Worm (Caenorhabditis elegans) whole organism, early embryonic: ENCODE results near the gene snf-5.
A peak's percentile ranks its signal among the peaks of the same experiment; 100 is the strongest.

Experiments used
- B0310.2 ChIP-seq: sonication (generic microtip); optimal IDR thresholded peaks from 2 replicates; lab custom pipeline; 2016; ENCODE audit warnings: mild to moderate bottlenecking, missing genetic modification characterization, missing compliant biosample characterization
- F13C5.2 ChIP-seq: sonication (generic microtip); optimal IDR thresholded peaks from 2 replicates; lab custom pipeline; 2017; ENCODE audit warnings: mild to moderate bottlenecking, missing genetic modification characterization, inconsistent platforms, missing compliant biosample characterization
- aly-1 ChIP-seq: sonication (generic microtip); optimal IDR thresholded peaks from 2 replicates; lab custom pipeline; 2016; ENCODE audit warnings: missing genetic modification characterization, missing compliant biosample characterization
- ama-1 ChIP-seq: fragments of 150-350 bp; optimal IDR thresholded peaks from 2 replicates; lab custom pipeline; 2014
- ceh-13 ChIP-seq: fragments of 200-800 bp; sonication (Bioruptor generic); optimal IDR thresholded peaks from 2 replicates; lab custom pipeline; 2018; ENCODE audit warnings: mild to moderate bottlenecking, missing genetic modification characterization, missing compliant biosample characterization
- ceh-36 ChIP-seq: sonication (generic microtip); optimal IDR thresholded peaks from 2 replicates; lab custom pipeline; 2016; ENCODE audit warnings: missing genetic modification characterization, inconsistent platforms, missing compliant biosample characterization
- ets-7 ChIP-seq: sonication (generic microtip); optimal IDR thresholded peaks from 2 replicates; lab custom pipeline; 2016; ENCODE audit warnings: missing genotype, missing genetic modification characterization, missing compliant biosample characterization
- flt-1 ChIP-seq: fragments of 200-800 bp; sonication (Bioruptor generic); IDR thresholded peaks from 2 replicates; pipeline ENCODE4 v1.3.6; 2022; ENCODE audit warnings: missing genetic modification characterization, missing compliant biosample characterization
- hmbx-1 ChIP-seq: sonication (generic microtip); optimal IDR thresholded peaks from 2 replicates; lab custom pipeline; 2016; ENCODE audit warnings: mild to moderate bottlenecking, missing genetic modification characterization, missing compliant biosample characterization
- hmg-4 ChIP-seq: fragments of 200-800 bp; sonication (Bioruptor generic); optimal IDR thresholded peaks from 2 replicates; lab custom pipeline; 2018; ENCODE audit warnings: mild to moderate bottlenecking, missing genetic modification characterization, missing compliant biosample characterization
- hnd-1 ChIP-seq: sonication (generic microtip); optimal IDR thresholded peaks from 2 replicates; lab custom pipeline; 2016; ENCODE audit warnings: missing genetic modification characterization, missing compliant biosample characterization
- pes-1 ChIP-seq: fragments of 200-800 bp; sonication (Bioruptor generic); IDR thresholded peaks from 2 replicates; pipeline ENCODE4 v1.3.6; 2022; ENCODE audit warnings: missing genetic modification reagents, missing genetic modification characterization, missing compliant biosample characterization
- scrt-1 ChIP-seq: fragments of 200-800 bp; sonication (Bioruptor generic); IDR thresholded peaks from 2 replicates; pipeline ENCODE4 v1.3.6; 2022; ENCODE audit warnings: missing genetic modification characterization, missing compliant biosample characterization
- sea-1 ChIP-seq: fragments of 200-800 bp; sonication (Bioruptor generic); conservative IDR thresholded peaks from 2 replicates; pipeline ENCODE4 v1.3.6; 2022; ENCODE audit warnings: missing genetic modification characterization, missing compliant biosample characterization
- tbx-11 ChIP-seq: fragments of 200-800 bp; sonication (Bioruptor generic); IDR thresholded peaks from 2 replicates; pipeline ENCODE4 v1.3.6; 2022; ENCODE audit warnings: missing genetic modification characterization, missing compliant biosample characterization
- tbx-37 ChIP-seq: fragments of 200-800 bp; sonication (Bioruptor generic); conservative IDR thresholded peaks from 2 replicates; pipeline ENCODE4 v1.3.6; 2022; ENCODE audit warnings: missing genetic modification reagents, missing genetic modification characterization, missing compliant biosample characterization
- tra-4 ChIP-seq: sonication (generic microtip); optimal IDR thresholded peaks from 2 replicates; lab custom pipeline; 2017; ENCODE audit warnings: missing genetic modification characterization, missing compliant biosample characterization

The snf-5 gene

DNA sequence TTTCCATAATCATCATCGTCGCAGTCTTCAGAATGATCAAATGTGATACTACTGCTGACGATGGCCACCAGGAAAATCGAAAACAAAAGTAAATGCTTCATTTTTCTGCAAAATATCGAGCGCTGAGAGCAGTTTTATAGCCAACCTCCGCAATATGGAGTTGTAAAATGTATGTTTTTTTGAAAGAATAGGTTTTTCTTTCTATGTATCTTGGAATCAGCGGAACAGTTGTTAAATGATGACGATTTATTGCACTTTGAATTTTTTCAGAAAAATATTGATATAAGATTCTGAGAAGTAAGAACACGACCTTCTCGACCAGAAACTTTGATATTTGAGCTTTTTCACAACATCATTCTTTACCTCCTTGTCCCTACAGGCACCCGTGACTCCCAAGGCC, 36.7 kb downstream of the snf-5 start, which contains the start of gene Y46G5A.23:
Gene Y46G5A.23, minus strand, starts transcription at position 101 of the 400 bp plus-strand sequence.
- TF ChIP-seq ceh-13 (GFP tag; lab: Kevin White, UChicago) = no peak
- no peak for TF ChIP-seq tra-4 (tag; lab: Kevin White, UChicago)
- no peak for TF ChIP-seq hmbx-1 (tag; lab: Kevin White, UChicago)

DNA sequence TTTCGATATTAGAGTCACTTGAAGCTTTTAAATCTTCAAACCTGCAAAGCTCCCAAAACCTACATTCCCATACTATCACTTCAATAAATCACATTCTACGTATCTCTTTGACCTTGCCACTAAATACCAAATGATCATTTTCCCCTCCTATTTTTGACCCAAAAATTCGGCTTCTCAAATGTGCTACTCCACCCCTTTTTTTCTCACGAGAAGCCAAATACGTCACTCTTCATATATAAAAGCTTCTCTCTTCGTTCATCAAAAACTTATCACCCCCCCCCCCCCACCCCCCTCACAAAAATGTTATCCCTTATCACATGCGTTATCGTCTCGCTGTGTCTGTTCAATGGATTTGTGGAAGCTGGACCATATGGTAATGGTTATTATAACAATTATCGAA, 38.8 kb downstream of the snf-5 start, which contains the start of gene Y46G5A.38:
Gene Y46G5A.38, plus strand, starts transcription at position 301 of the 400 bp plus-strand sequence.
- TF ChIP-seq ama-1 (lab: Kevin White, UChicago) (no peak), ceh-13 (GFP tag; lab: Kevin White, UChicago) (no peak), hnd-1 (tag; lab: Kevin White, UChicago) (no peak), hmbx-1 (tag; lab: Kevin White, UChicago) (no peak), aly-1 (tag; lab: Kevin White, UChicago) (no peak), tbx-11 (GFP tag; lab: Robert Waterston, UW) (no peak), sea-1 (GFP tag; lab: Robert Waterston, UW) (no peak), F13C5.2 (tag; lab: Kevin White, UChicago) (no peak), B0310.2 (tag; lab: Kevin White, UChicago) (no peak), pes-1 (GFP tag; lab: Robert Waterston, UW) (no peak), tbx-37 (GFP tag; lab: Robert Waterston, UW) (no peak), scrt-1 (GFP tag; lab: Robert Waterston, UW) (no peak), flt-1 (GFP tag; lab: Robert Waterston, UW) (no peak), ceh-36 (tag; lab: Kevin White, UChicago) (no peak)

ce11 chrII:12824463-12824862, 41.1 kb downstream of the snf-5 start:
- TF ChIP-seq pes-1 (GFP tag; lab: Robert Waterston, UW) = peak; percentile 16; the same call in 1 of the 2 replicates
- TF ChIP-seq hmg-4 (GFP tag; lab: Kevin White, UChicago) = no peak
- TF ChIP-seq tra-4 (tag; lab: Kevin White, UChicago) = no peak
- TF ChIP-seq hnd-1 (tag; lab: Kevin White, UChicago) = no peak
- peak; percentile 94 for TF ChIP-seq ceh-36 (tag; lab: Kevin White, UChicago)
- no peak for TF ChIP-seq tbx-37 (GFP tag; lab: Robert Waterston, UW)

DNA sequence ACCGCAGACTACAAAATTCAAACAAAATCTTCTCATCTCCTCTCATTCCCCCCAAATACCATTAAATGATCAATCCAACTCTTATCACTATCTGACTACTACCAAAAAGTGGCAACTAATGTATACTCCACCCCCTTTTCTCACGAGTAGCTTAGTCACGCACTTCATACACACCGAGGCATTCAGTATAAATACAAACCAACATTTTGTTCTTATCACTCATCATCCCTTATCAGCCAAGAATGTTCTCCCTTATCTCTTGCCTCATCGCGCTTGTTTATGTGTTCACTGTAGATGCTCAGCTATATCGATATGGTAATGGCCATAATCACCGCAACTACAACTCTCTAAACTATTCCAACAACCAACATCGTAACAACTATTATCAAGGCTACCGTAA, 42.1 kb downstream of the snf-5 start, which contains the start of gene Y46G5A.36:
Gene Y46G5A.36, plus strand, starts transcription at position 243 of the 400 bp plus-strand sequence.
- TF ChIP-seq flt-1 (GFP tag; lab: Robert Waterston, UW) = no peak
- TF ChIP-seq scrt-1 (GFP tag; lab: Robert Waterston, UW) = no peak
- TF ChIP-seq ets-7 (tag; lab: Kevin White, UChicago) = no peak
- no peak for TF ChIP-seq ceh-13 (GFP tag; lab: Kevin White, UChicago)
- TF ChIP-seq pes-1 (GFP tag; lab: Robert Waterston, UW) = no peak
- TF ChIP-seq tbx-11 (GFP tag; lab: Robert Waterston, UW) = no peak
- no peak for TF ChIP-seq hmg-4 (GFP tag; lab: Kevin White, UChicago)
- TF ChIP-seq B0310.2 (tag; lab: Kevin White, UChicago) = no peak
- TF ChIP-seq tbx-37 (GFP tag; lab: Robert Waterston, UW) = no peak
- no peak for TF ChIP-seq aly-1 (tag; lab: Kevin White, UChicago)
- TF ChIP-seq ama-1 (lab: Kevin White, UChicago) = no peak
- TF ChIP-seq F13C5.2 (tag; lab: Kevin White, UChicago) = no peak
- TF ChIP-seq tra-4 (tag; lab: Kevin White, UChicago) = no peak

- TF ChIP-seq sea-1 (GFP tag; lab: Robert Waterston, UW) (no peak), tbx-11 (GFP tag; lab: Robert Waterston, UW) (no peak), ceh-13 (GFP tag; lab: Kevin White, UChicago) (no peak), hnd-1 (tag; lab: Kevin White, UChicago) (no peak), ceh-36 (tag; lab: Kevin White, UChicago) (no peak), pes-1 (GFP tag; lab: Robert Waterston, UW) (no peak), ets-7 (tag; lab: Kevin White, UChicago) (no peak), hmg-4 (GFP tag; lab: Kevin White, UChicago) (no peak), ama-1 (lab: Kevin White, UChicago) (no peak), B0310.2 (tag; lab: Kevin White, UChicago) (no peak), scrt-1 (GFP tag; lab: Robert Waterston, UW) (no peak)
Observed at ce11 chrII:12819979-12820378, 45.6 kb downstream of the snf-5 start.

- TF ChIP-seq B0310.2 (tag; lab: Kevin White, UChicago) (no peak), hmbx-1 (tag; lab: Kevin White, UChicago) (no peak), ceh-36 (tag; lab: Kevin White, UChicago) (no peak), pes-1 (GFP tag; lab: Robert Waterston, UW) (no peak), tbx-37 (GFP tag; lab: Robert Waterston, UW) (no peak), ets-7 (tag; lab: Kevin White, UChicago) (no peak), ceh-13 (GFP tag; lab: Kevin White, UChicago) (no peak), flt-1 (GFP tag; lab: Robert Waterston, UW) (no peak), ama-1 (lab: Kevin White, UChicago) (no peak), tbx-11 (GFP tag; lab: Robert Waterston, UW) (no peak), sea-1 (GFP tag; lab: Robert Waterston, UW) (no peak), aly-1 (tag; lab: Kevin White, UChicago) (no peak), tra-4 (tag; lab: Kevin White, UChicago) (no peak), hmg-4 (GFP tag; lab: Kevin White, UChicago) (no peak), hnd-1 (tag; lab: Kevin White, UChicago) (no peak), scrt-1 (GFP tag; lab: Robert Waterston, UW) (no peak)
Observed at ce11 chrII:12818488-12818887, 47.1 kb downstream of the snf-5 start, which contains the start of gene Y46G5A.22. Gene Y46G5A.22, minus strand, starts transcription at chrII:12818588.
